Worm (Caenorhabditis elegans): ENCODE results near the gene phy-3.

- TF ChIP-seq him-1 (tag; optimal IDR thresholded peaks at IDR 0.05) (no peak), dao-5 (tag; optimal IDR thresholded peaks at IDR 0.05) (no peak)
These were observed 42.0 kb downstream of the phy-3 start, which contains the start of gene F49A5.10 for ce11 chrV:16874966-16875365.

Data from whole organism, L4/young adult.